Fruit fly (Drosophila melanogaster) whole organism, embryonic: Measurements from ENCODE around the gene Psn.

Source experiments
- Awh ChIP-seq: fragments of 200-800 bp; sonication (Bioruptor generic); IDR thresholded peaks from 2 replicates; pipeline ENCODE4, ENCODE4 v1.3.6; 2022; ENCODE audit warnings: missing biosample characterization, missing genetic modification characterization
- Blimp-1 ChIP-seq: fragments of 200-800 bp; sonication (Bioruptor generic); optimal IDR thresholded peaks from 3 replicates; lab custom pipeline; 2018; ENCODE audit warnings: missing biosample characterization, missing genetic modification characterization, mild to moderate bottlenecking, moderate library complexity, missing genetic modification reagents
- BtbVII ChIP-seq: fragments of 200-800 bp; sonication (Bioruptor generic); optimal IDR thresholded peaks from 3 replicates; lab custom pipeline; 2017; ENCODE audit warnings: missing biosample characterization, mild to moderate bottlenecking, missing genetic modification characterization
- CG10321 ChIP-seq: fragments of 200-800 bp; sonication (Bioruptor generic); IDR thresholded peaks from 2 replicates; pipeline ENCODE4 v1.3.6; 2022; ENCODE audit warnings: missing biosample characterization, missing genetic modification characterization
- CG10565 ChIP-seq: fragments of 200-800 bp; sonication (Bioruptor generic); optimal IDR thresholded peaks from 3 replicates; lab custom pipeline; 2016; ENCODE audit warnings: missing biosample characterization, mild to moderate bottlenecking, missing genetic modification characterization
- CG11398 ChIP-seq: fragments of 200-800 bp; sonication (Bioruptor generic); optimal IDR thresholded peaks from 2 replicates; lab custom pipeline; 2016; ENCODE audit warnings: missing biosample characterization, missing genetic modification characterization
- CG13296 ChIP-seq: fragments of 200-800 bp; sonication (Bioruptor generic); optimal IDR thresholded peaks from 3 replicates; lab custom pipeline; 2018; ENCODE audit warnings: missing biosample characterization, mild to moderate bottlenecking, missing genetic modification characterization
- CG15514 ChIP-seq: fragments of 200-800 bp; sonication (Bioruptor generic); optimal IDR thresholded peaks from 3 replicates; lab custom pipeline; 2017; ENCODE audit warnings: missing biosample characterization, missing genetic modification characterization, mild to moderate bottlenecking, moderate library complexity, missing genetic modification reagents
- CG16813 ChIP-seq: fragments of 200-800 bp; sonication (Bioruptor generic); IDR thresholded peaks from 3 replicates; pipeline ENCODE4 v1.3.6; 2022; ENCODE audit warnings: missing biosample characterization, missing genetic modification characterization; ENCODE audit not compliant: partially characterized antibody
- CG17568 ChIP-seq: fragments of 200-800 bp; sonication (Bioruptor generic); optimal IDR thresholded peaks from 2 replicates; lab custom pipeline; 2018; ENCODE audit warnings: missing biosample characterization, mild to moderate bottlenecking, missing genetic modification characterization, moderate library complexity
- CG2120 ChIP-seq: fragments of 200-800 bp; sonication (Bioruptor generic); optimal IDR thresholded peaks from 3 replicates; lab custom pipeline; 2016; ENCODE audit warnings: missing biosample characterization, missing genetic modification characterization
- CG34224 ChIP-seq: fragments of 200-800 bp; sonication (Bioruptor generic); IDR thresholded peaks from 3 replicates; pipeline ENCODE4 v1.3.6; 2022; ENCODE audit warnings: missing biosample characterization, missing genetic modification characterization; ENCODE audit not compliant: partially characterized antibody
- CG3838 ChIP-seq: fragments of 200-800 bp; sonication (Bioruptor generic); optimal IDR thresholded peaks from 3 replicates; lab custom pipeline; 2016; ENCODE audit warnings: missing biosample characterization, missing genetic modification characterization
- CG4617 ChIP-seq: fragments of 200-800 bp; sonication (Bioruptor generic); optimal IDR thresholded peaks from 3 replicates; lab custom pipeline; 2016; ENCODE audit warnings: missing biosample characterization, missing genetic modification characterization, borderline replicate concordance
- CG4730 ChIP-seq: fragments of 200-800 bp; sonication (Bioruptor generic); IDR thresholded peaks from 2 replicates; pipeline ENCODE4 v1.3.6; 2022; ENCODE audit warnings: missing biosample characterization, missing genetic modification characterization
- CG5953 ChIP-seq: fragments of 200-800 bp; sonication (Bioruptor generic); IDR thresholded peaks from 2 replicates; pipeline ENCODE4 v1.3.6; 2022; ENCODE audit warnings: missing biosample characterization, missing genetic modification characterization
- CG6272 ChIP-seq: fragments of 200-800 bp; sonication (Bioruptor generic); IDR thresholded peaks from 2 replicates; pipeline ENCODE4 v1.3.6; 2022; ENCODE audit warnings: missing biosample characterization, missing genetic modification characterization
- CG8924 ChIP-seq: fragments of 200-800 bp; optimal IDR thresholded peaks from 3 replicates; lab custom pipeline; 2019; ENCODE audit warnings: missing biosample characterization, mild to moderate bottlenecking, missing genetic modification characterization, moderate library complexity
- Dad ChIP-seq: fragments of 200-800 bp; sonication (Bioruptor generic); optimal IDR thresholded peaks from 3 replicates; lab custom pipeline; 2016; ENCODE audit warnings: missing biosample characterization, missing genetic modification characterization
- Deaf1 ChIP-seq: fragments of 200-800 bp; optimal IDR thresholded peaks from 3 replicates; lab custom pipeline; 2019; ENCODE audit warnings: missing biosample characterization, mild to moderate bottlenecking, missing genetic modification characterization, moderate library complexity
- Doc2 ChIP-seq: fragments of 200-800 bp; sonication (Bioruptor generic); IDR thresholded peaks from 2 replicates; pipeline ENCODE4 v1.3.6; 2022; ENCODE audit warnings: missing biosample characterization, missing genetic modification characterization
- Dp ChIP-seq: fragments of 200-800 bp; sonication (Bioruptor generic); optimal IDR thresholded peaks from 2 replicates; lab custom pipeline; 2018; ENCODE audit warnings: missing biosample characterization, mild to moderate bottlenecking, missing genetic modification characterization, moderate library complexity
- Eip74EF ChIP-seq, 2 experiments: fragments of 200-800 bp in 1 of 2; fragments of >200 bp in 1 of 2; sonication (Bioruptor generic) in 1 of 2; optimal IDR thresholded peaks; 2 replicates each; lab custom pipeline; 2017 to 2019; ENCODE audit warnings: missing biosample characterization in 2 of 2, missing genetic modification characterization in 2 of 2, mild to moderate bottlenecking in 1 of 2, moderate library complexity in 1 of 2
- Ets97D ChIP-seq: fragments of 200-800 bp; sonication (Bioruptor generic); optimal IDR thresholded peaks from 3 replicates; lab custom pipeline; 2016; ENCODE audit warnings: missing biosample characterization, missing genetic modification characterization
- Hr39 ChIP-seq: fragments of >200 bp; optimal IDR thresholded peaks from 2 replicates; lab custom pipeline; 2017
- Hsf ChIP-seq: fragments of 200-800 bp; sonication (Bioruptor generic); optimal IDR thresholded peaks from 3 replicates; lab custom pipeline; 2016; ENCODE audit warnings: missing biosample characterization, missing genetic modification characterization
- Mes4 ChIP-seq: fragments of 200-800 bp; sonication (Bioruptor generic); optimal IDR thresholded peaks from 2 replicates; lab custom pipeline; 2016; ENCODE audit warnings: missing biosample characterization, missing genetic modification characterization
- Tbp ChIP-seq: fragments of >200 bp; optimal IDR thresholded peaks from 2 replicates; lab custom pipeline; 2018; ENCODE audit warnings: missing biosample characterization, missing genetic modification characterization
- abd-A ChIP-seq: fragments of 200-800 bp; sonication (Bioruptor generic); optimal IDR thresholded peaks from 3 replicates; lab custom pipeline; 2019; ENCODE audit warnings: missing biosample characterization, mild to moderate bottlenecking, missing genetic modification characterization, moderate library complexity
- amos ChIP-seq: fragments of 200-800 bp; sonication (Bioruptor generic); IDR thresholded peaks from 2 replicates; pipeline ENCODE4 v1.3.6; 2022; ENCODE audit warnings: missing biosample characterization, missing genetic modification characterization; ENCODE audit not compliant: partially characterized antibody
- ase ChIP-seq: fragments of 200-800 bp; sonication (Bioruptor generic); IDR thresholded peaks from 3 replicates; pipeline ENCODE4 v1.3.6; 2022; ENCODE audit warnings: missing biosample characterization, missing genetic modification characterization
- caup ChIP-seq: fragments of 200-800 bp; sonication (Bioruptor generic); optimal IDR thresholded peaks from 3 replicates; lab custom pipeline; 2017; ENCODE audit warnings: missing biosample characterization, mild to moderate bottlenecking, missing genetic modification characterization, moderate library complexity; ENCODE audit not compliant: severe bottlenecking
- chinmo ChIP-seq: fragments of 200-800 bp; sonication (Bioruptor generic); IDR thresholded peaks from 4 replicates; pipeline ENCODE4 v1.3.6; 2022; ENCODE audit warnings: missing biosample characterization, missing genetic modification characterization; ENCODE audit not compliant: partially characterized antibody
- chn ChIP-seq: fragments of 200-800 bp; sonication (Bioruptor generic); optimal IDR thresholded peaks from 2 replicates; lab custom pipeline; 2016; ENCODE audit warnings: missing biosample characterization, missing genetic modification characterization
- gcm ChIP-seq: fragments of 200-800 bp; sonication (Bioruptor generic); optimal IDR thresholded peaks from 2 replicates; lab custom pipeline; 2019; ENCODE audit warnings: missing biosample characterization, mild to moderate bottlenecking, missing genetic modification characterization, moderate library complexity
- gsb ChIP-seq: fragments of 200-800 bp; sonication (Bioruptor generic); IDR thresholded peaks from 2 replicates; pipeline ENCODE4 v1.3.6; 2022; ENCODE audit warnings: missing biosample characterization, missing genetic modification characterization
- hb ChIP-seq: fragments of 200-800 bp; sonication (Bioruptor generic); IDR thresholded peaks from 3 replicates; pipeline ENCODE4 v1.3.6; 2022; ENCODE audit warnings: missing biosample characterization, missing genetic modification characterization; ENCODE audit not compliant: partially characterized antibody
- jing ChIP-seq: fragments of 200-800 bp; sonication (Bioruptor generic); optimal IDR thresholded peaks from 2 replicates; lab custom pipeline; 2018; ENCODE audit warnings: missing biosample characterization, mild to moderate bottlenecking, missing genetic modification characterization
- kay ChIP-seq: fragments of 200-800 bp; sonication (Bioruptor generic); optimal IDR thresholded peaks from 2 replicates; lab custom pipeline; 2016; ENCODE audit warnings: missing biosample characterization, missing genetic modification characterization
- knrl ChIP-seq: fragments of 200-800 bp; sonication (Bioruptor generic); IDR thresholded peaks from 3 replicates; pipeline ENCODE4 v1.3.6; 2022; ENCODE audit warnings: missing biosample characterization, missing genetic modification characterization; ENCODE audit not compliant: partially characterized antibody
- pan ChIP-seq, 4 experiments: fragments of >200 bp in 3 of 4; fragments of 200-800 bp in 1 of 4; sonication (Bioruptor generic) in 1 of 4; optimal IDR thresholded peaks in 3 of 4; IDR thresholded peaks in 1 of 4; 2 replicates each; pipeline versions ENCODE4 v1.3.6 to Lab custom; 2017 to 2022; ENCODE audit warnings: missing biosample characterization in 2 of 4, missing genetic modification characterization in 2 of 4, mixed read lengths in 1 of 4
- rib ChIP-seq: fragments of 200-800 bp; sonication (Bioruptor generic); IDR thresholded peaks from 2 replicates; pipeline ENCODE4 v1.3.6; 2022; ENCODE audit warnings: missing biosample characterization, missing genetic modification characterization
- row ChIP-seq: fragments of 200-800 bp; sonication (Bioruptor generic); IDR thresholded peaks from 3 replicates; pipeline ENCODE4 v1.3.6; 2022; ENCODE audit warnings: missing biosample characterization, missing genetic modification characterization
- sc ChIP-seq, 3 experiments: fragments of >200 bp in 2 of 3; fragments of 200-800 bp in 1 of 3; sonication (Bioruptor generic) in 1 of 3; optimal IDR thresholded peaks; 2 replicates in 2 of 3; 3 replicates in 1 of 3; lab custom pipeline; 2017; ENCODE audit warnings: mild to moderate bottlenecking in 1 of 3, missing biosample characterization in 1 of 3, missing genetic modification characterization in 1 of 3, missing genetic modification reagents in 1 of 3
- sim ChIP-seq: fragments of 200-800 bp; sonication (Bioruptor generic); IDR thresholded peaks from 2 replicates; pipeline ENCODE4 v1.3.6; 2022; ENCODE audit warnings: missing biosample characterization, missing genetic modification characterization
- sna ChIP-seq: fragments of 200-800 bp; sonication (Bioruptor generic); IDR thresholded peaks from 2 replicates; pipeline ENCODE4 v1.3.6; 2022; ENCODE audit warnings: missing biosample characterization, missing genetic modification characterization; ENCODE audit not compliant: partially characterized antibody
- z ChIP-seq: fragments of 200-800 bp; sonication (Bioruptor generic); IDR thresholded peaks from 3 replicates; pipeline ENCODE4 v1.3.6; 2022; ENCODE audit warnings: missing biosample characterization, missing genetic modification characterization
- zf30C ChIP-seq: fragments of 200-800 bp; sonication (Bioruptor generic); optimal IDR thresholded peaks from 3 replicates; lab custom pipeline; 2018; ENCODE audit warnings: missing biosample characterization, mild to moderate bottlenecking, missing genetic modification characterization

The Psn gene

dm6 chr3L:20470991-20471498 lies 38.8 kb downstream of the Psn start (continued):
- peak in 1 of 2 experiments; percentile 1 for TF ChIP-seq Eip74EF (GFP tag; optimal IDR thresholded peaks at IDR 0.05; lab: Kevin White, UChicago)
- no peak for TF ChIP-seq CG6272
- no peak for TF ChIP-seq gsb
- no peak for TF ChIP-seq CG4617
- TF ChIP-seq Dad (GFP tag; lab: Kevin White, UChicago) = no peak
- TF ChIP-seq knrl = no peak
- peak; percentile 59 for TF ChIP-seq Blimp-1 (GFP tag; lab: Kevin White, UChicago)
- TF ChIP-seq hb (GFP tag; lab: Robert Waterston, UW) = no peak
- TF ChIP-seq sim (GFP tag; lab: Robert Waterston, UW) = peak; percentile 51; the same call in 1 of the 2 replicates
- TF ChIP-seq kay = no peak
- TF ChIP-seq Deaf1 (tag; lab: Kevin White, UChicago) = peak; percentile 33
- TF ChIP-seq ase (GFP tag; lab: Robert Waterston, UW) = peak; percentile 41; the same call in 2 of the 3 replicates
- TF ChIP-seq Doc2 (GFP tag; lab: Robert Waterston, UW) = no peak
- peak; percentile 60 for TF ChIP-seq CG8924 (tag; lab: Kevin White, UChicago)
- TF ChIP-seq gcm (GFP tag; lab: Kevin White, UChicago) = peak; percentile 44
- peak; percentile 59; the same call in 2 of the 3 replicates for TF ChIP-seq row (GFP tag; lab: Robert Waterston, UW)
- no peak for TF ChIP-seq amos (GFP tag; lab: Robert Waterston, UW)
- TF ChIP-seq caup (GFP tag; lab: Kevin White, UChicago) = peak; percentile 18
- peak; percentile 38 for TF ChIP-seq CG15514 (GFP tag; lab: Kevin White, UChicago)
- no peak for TF ChIP-seq CG16813
- no peak for TF ChIP-seq Tbp
- no peak for TF ChIP-seq Mes4
- no peak for TF ChIP-seq z (GFP tag; lab: Robert Waterston, UW)
- TF ChIP-seq Ets97D (GFP tag; lab: Kevin White, UChicago) = no peak
- TF ChIP-seq Awh (GFP tag; lab: Robert Waterston, UW) = 0 out of 2 replicates have a peak, but pooled peaks have one; percentile 55
- TF ChIP-seq CG13296 = peak; percentile 32
- TF ChIP-seq Hr39 (lab: Kevin White, UChicago) = no peak
- TF ChIP-seq Hsf (GFP tag; lab: Kevin White, UChicago) = peak; percentile 16
- no peak for TF ChIP-seq abd-A
- TF ChIP-seq CG17568 = peak; percentile 34
- no peak for TF ChIP-seq sc (optimal IDR thresholded peaks at IDR 0.05; lab: Kevin White, UChicago)
- peak; percentile 14 for TF ChIP-seq sc (GFP tag; optimal IDR thresholded peaks at IDR 0.05; lab: Kevin White, UChicago)
- no peak for TF ChIP-seq CG11398 (GFP tag; lab: Kevin White, UChicago)
- 0 out of 2 replicates have a peak, but pooled peaks have one; percentile 19 for TF ChIP-seq CG10321 (GFP tag; lab: Robert Waterston, UW)
- no peak for TF ChIP-seq chn (GFP tag; lab: Kevin White, UChicago)
- TF ChIP-seq zf30C (GFP tag; lab: Kevin White, UChicago) = peak; percentile 77
- TF ChIP-seq chinmo = peak; percentile 84
- peak; percentile 23; the same call in 1 of the 2 replicates for TF ChIP-seq rib (GFP tag; lab: Robert Waterston, UW)
- TF ChIP-seq CG5953 (GFP tag; lab: Robert Waterston, UW) = no peak
- no peak for TF ChIP-seq CG3838 (GFP tag; lab: Kevin White, UChicago)
- TF ChIP-seq CG2120 (GFP tag; lab: Kevin White, UChicago) = no peak
- TF ChIP-seq Dp (GFP tag; lab: Kevin White, UChicago) = no peak
- no peak for TF ChIP-seq pan (optimal IDR thresholded peaks at IDR 0.05; lab: Kevin White, UChicago)
- peak in 1 of 2 experiments; percentile 69 for TF ChIP-seq pan (GFP tag; optimal IDR thresholded peaks at IDR 0.05 in 1 of 2, IDR thresholded peaks at IDR 0.05 in 1 of 2)
- TF ChIP-seq CG34224 = no peak
- peak; percentile 58 for TF ChIP-seq BtbVII (GFP tag; lab: Kevin White, UChicago)
- no peak for TF ChIP-seq sna (GFP tag; lab: Robert Waterston, UW)
- TF ChIP-seq CG4730 (GFP tag; lab: Robert Waterston, UW) = 0 out of 2 replicates have a peak, but pooled peaks have one; percentile 19
- peak; percentile 23 for TF ChIP-seq jing (GFP tag; lab: Kevin White, UChicago)
- TF ChIP-seq CG10565 (GFP tag; lab: Kevin White, UChicago) = no peak
